Worm (Caenorhabditis elegans): Measurements from ENCODE around the gene mig-21.
A peak's percentile ranks its signal among the peaks of the same experiment; 100 is the strongest.

The mig-21 gene

ce11 chrIII:5882284-5882683 is 4.1 kb upstream of the mig-21 start:
- TF ChIP-seq blmp-1 (tag; optimal IDR thresholded peaks at IDR 0.05): no peak
- no peak for TF ChIP-seq unc-62 (GFP tag; optimal IDR thresholded peaks at IDR 0.05)
- no peak for TF ChIP-seq drap-1 (GFP tag; optimal IDR thresholded peaks at IDR 0.05)
- TF ChIP-seq unc-120 (tag; optimal IDR thresholded peaks at IDR 0.05; ENCODE audit: poor library complexity, severe bottlenecking): no peak
- no peak for TF ChIP-seq snpc-4 (tag; optimal IDR thresholded peaks at IDR 0.05)
- no peak for TF ChIP-seq ham-2 (GFP tag; optimal IDR thresholded peaks at IDR 0.05)
- TF ChIP-seq sem-2 (GFP tag; optimal IDR thresholded peaks at IDR 0.05): no peak
- no peak for TF ChIP-seq mab-5 (tag; optimal IDR thresholded peaks at IDR 0.05)
- no peak for TF ChIP-seq flh-1 (GFP tag; optimal IDR thresholded peaks at IDR 0.05)
- no peak for TF ChIP-seq nhr-2 (tag; optimal IDR thresholded peaks at IDR 0.05)
- TF ChIP-seq lsy-2 (tag; optimal IDR thresholded peaks at IDR 0.05): no peak
- no peak for TF ChIP-seq ceh-83 (GFP tag; optimal IDR thresholded peaks at IDR 0.05)
- TF ChIP-seq elt-3 (tag; optimal IDR thresholded peaks at IDR 0.05): no peak
- no peak for TF ChIP-seq lin-13 (tag; optimal IDR thresholded peaks at IDR 0.05)
- TF ChIP-seq nhr-237 (tag; optimal IDR thresholded peaks at IDR 0.05): no peak
- TF ChIP-seq bed-3 (GFP tag; optimal IDR thresholded peaks at IDR 0.05): no peak
- TF ChIP-seq nhr-28 (tag; optimal IDR thresholded peaks at IDR 0.05): no peak

- TF ChIP-seq flh-1 (GFP tag; optimal IDR thresholded peaks at IDR 0.05) (no peak), lsy-2 (tag; optimal IDR thresholded peaks at IDR 0.05) (no peak), zip-8 (tag; optimal IDR thresholded peaks at IDR 0.05) (no peak), mls-2 (tag; optimal IDR thresholded peaks at IDR 0.05) (no peak), cnd-1 (tag; optimal IDR thresholded peaks at IDR 0.05) (no peak), nhr-76 (tag; optimal IDR thresholded peaks at IDR 0.05) (no peak), lin-32 (GFP tag; optimal IDR thresholded peaks at IDR 0.05) (no peak), ces-1 (GFP tag; optimal IDR thresholded peaks at IDR 0.05) (peak; percentile 31), unc-39 (tag; optimal IDR thresholded peaks at IDR 0.05) (no peak), ham-2 (GFP tag; optimal IDR thresholded peaks at IDR 0.05) (no peak), ceh-39 (tag; optimal IDR thresholded peaks at IDR 0.05) (peak; percentile 52), sem-2 (GFP tag; optimal IDR thresholded peaks at IDR 0.05) (no peak), sptf-1 (tag; optimal IDR thresholded peaks at IDR 0.05) (no peak)
These were observed 1.2 kb upstream of the mig-21 start, which contains the start of gene hpo-10 for ce11 chrIII:5879291-5879968. hpo-10 (plus strand) TSS chrIII:5879489.

- no peak for TF ChIP-seq lin-13 (tag; optimal IDR thresholded peaks at IDR 0.05)
- TF ChIP-seq unc-120 (tag; optimal IDR thresholded peaks at IDR 0.05; ENCODE audit: poor library complexity, severe bottlenecking): no peak
- TF ChIP-seq unc-62 (GFP tag; optimal IDR thresholded peaks at IDR 0.05): no peak
- no peak for TF ChIP-seq unc-39 (tag; optimal IDR thresholded peaks at IDR 0.05)
- no peak for TF ChIP-seq sptf-1 (tag; optimal IDR thresholded peaks at IDR 0.05)
- TF ChIP-seq blmp-1 (tag; optimal IDR thresholded peaks at IDR 0.05): no peak
- TF ChIP-seq nhr-2 (tag; optimal IDR thresholded peaks at IDR 0.05): no peak
- TF ChIP-seq bed-3 (GFP tag; optimal IDR thresholded peaks at IDR 0.05): no peak
- TF ChIP-seq mab-5 (tag; optimal IDR thresholded peaks at IDR 0.05): no peak
- no peak for TF ChIP-seq nhr-237 (tag; optimal IDR thresholded peaks at IDR 0.05)
- no peak for TF ChIP-seq ceh-39 (tag; optimal IDR thresholded peaks at IDR 0.05)
- TF ChIP-seq drap-1 (GFP tag; optimal IDR thresholded peaks at IDR 0.05): no peak
- no peak for TF ChIP-seq hlh-1 (tag; optimal IDR thresholded peaks at IDR 0.05)
- no peak for TF ChIP-seq nhr-28 (tag; optimal IDR thresholded peaks at IDR 0.05)
- TF ChIP-seq ces-1 (GFP tag; optimal IDR thresholded peaks at IDR 0.05): no peak
These were observed 1.1 kb downstream of the mig-21 start for ce11 chrIII:5876867-5877641.

- TF ChIP-seq mls-2 (tag; optimal IDR thresholded peaks at IDR 0.05): no peak
- no peak for TF ChIP-seq lin-32 (GFP tag; optimal IDR thresholded peaks at IDR 0.05)
- TF ChIP-seq unc-39 (tag; optimal IDR thresholded peaks at IDR 0.05): no peak
- TF ChIP-seq nhr-28 (tag; optimal IDR thresholded peaks at IDR 0.05): no peak
- TF ChIP-seq zip-8 (tag; optimal IDR thresholded peaks at IDR 0.05): no peak
- no peak for TF ChIP-seq hlh-1 (tag; optimal IDR thresholded peaks at IDR 0.05)
- no peak for TF ChIP-seq M03D4.4 (tag; optimal IDR thresholded peaks at IDR 0.05)
- no peak for TF ChIP-seq ham-2 (GFP tag; optimal IDR thresholded peaks at IDR 0.05)
- TF ChIP-seq tbx-8 (GFP tag; optimal IDR thresholded peaks at IDR 0.05): no peak
- TF ChIP-seq pha-4 (tag; optimal IDR thresholded peaks at IDR 0.05): no peak
- no peak for TF ChIP-seq bed-3 (GFP tag; optimal IDR thresholded peaks at IDR 0.05)
- no peak for TF ChIP-seq snpc-4 (tag; optimal IDR thresholded peaks at IDR 0.05)
- TF ChIP-seq nhr-76 (tag; optimal IDR thresholded peaks at IDR 0.05): no peak
- TF ChIP-seq mep-1 (tag; optimal IDR thresholded peaks at IDR 0.05): no peak
- TF ChIP-seq mab-5 (tag; optimal IDR thresholded peaks at IDR 0.05): no peak
These were observed 2.0 kb downstream of the mig-21 start, which contains the start of gene aldo-2 for ce11 chrIII:5876140-5876675. aldo-2 (minus strand) TSS chrIII:5876625.
